Worm (Caenorhabditis elegans): ENCODE results near the gene F57C12.2.

F57C12.2 gene

DNA sequence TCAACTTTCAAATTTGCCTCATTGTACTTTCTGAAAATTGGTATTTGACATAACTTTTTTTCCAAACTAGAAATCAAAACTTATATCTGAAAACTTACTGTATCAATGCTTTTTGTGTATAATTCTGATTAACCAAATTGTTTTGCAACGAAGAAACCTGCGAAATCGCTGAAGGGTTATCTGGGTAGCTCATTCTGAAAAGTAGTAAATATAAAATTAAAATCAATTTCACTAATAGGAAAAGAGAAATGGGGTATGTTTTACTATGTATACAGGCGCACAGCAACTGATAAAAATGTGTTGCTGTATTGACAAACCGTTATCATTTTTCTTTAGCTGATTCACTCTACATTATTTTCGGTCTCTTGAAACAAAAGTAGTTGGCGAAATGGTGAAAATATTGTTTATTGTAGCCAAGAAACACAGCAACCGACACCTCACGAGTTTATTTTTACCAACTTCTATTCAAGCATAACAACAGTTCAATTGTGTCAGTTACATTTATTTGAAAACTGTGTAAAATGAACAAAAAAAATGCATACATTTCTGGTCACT lies at the start of gene F57C12.2:
F57C12.2 (minus strand) TSS at position 218 of the 555 bp plus-strand sequence.
- TF ChIP-seq F13C5.2 (tag; optimal IDR thresholded peaks at IDR 0.05), result no peak
- no peak for TF ChIP-seq ets-7 (tag; optimal IDR thresholded peaks at IDR 0.05)
- no peak for TF ChIP-seq tra-4 (tag; optimal IDR thresholded peaks at IDR 0.05)
- no peak for TF ChIP-seq scrt-1 (GFP tag; IDR thresholded peaks at IDR 0.05)

DNA sequence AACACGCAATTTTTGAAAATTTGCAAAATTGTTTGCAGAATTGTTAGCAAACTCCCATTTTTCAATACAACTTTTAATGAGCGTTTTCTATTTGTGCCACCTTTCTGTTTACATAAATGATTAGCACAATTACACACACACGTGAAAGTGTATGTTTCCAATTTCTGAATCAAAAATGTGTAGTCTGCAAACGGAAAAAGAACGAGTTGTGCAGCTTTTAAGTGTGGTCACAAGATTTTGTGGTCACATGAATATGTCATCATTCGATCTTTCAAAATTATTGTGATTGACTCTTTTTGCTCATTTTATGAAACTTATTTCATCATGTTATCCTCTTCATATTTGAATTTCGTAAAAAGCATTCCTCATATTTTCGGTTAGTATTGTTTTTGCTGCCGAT lies 49.5 kb upstream of the F57C12.2 start:
- TF ChIP-seq aly-1 (tag; optimal IDR thresholded peaks at IDR 0.05) (no peak), tbx-11 (GFP tag; IDR thresholded peaks at IDR 0.05) (no peak), tbx-37 (GFP tag; conservative IDR thresholded peaks at IDR 0.05) (no peak), hmg-4 (GFP tag; optimal IDR thresholded peaks at IDR 0.05) (no peak), ceh-36 (tag; optimal IDR thresholded peaks at IDR 0.05) (no peak), flt-1 (GFP tag; IDR thresholded peaks at IDR 0.05) (no peak), ceh-13 (GFP tag; optimal IDR thresholded peaks at IDR 0.05) (no peak)

DNA sequence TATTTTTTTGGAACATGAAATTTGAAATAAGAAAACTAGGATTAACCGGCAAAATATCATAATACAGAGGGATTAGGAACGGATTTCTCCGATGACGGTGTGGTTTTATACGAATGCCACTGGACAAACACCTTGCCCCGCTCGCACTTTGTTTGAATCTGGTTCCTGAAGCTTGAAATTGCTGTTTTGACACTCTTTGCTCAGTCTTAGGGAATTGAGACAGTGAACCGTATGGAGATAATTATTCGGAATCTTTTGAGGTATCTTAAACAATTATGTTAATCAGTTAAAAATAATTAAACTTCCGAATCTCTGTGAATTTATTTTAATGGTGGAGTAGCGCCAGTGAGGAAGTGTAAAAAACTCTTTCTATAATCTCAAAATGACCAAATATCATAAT lies 48.3 kb upstream of the F57C12.2 start, which contains the start of gene F13C5.3:
F13C5.3 (minus strand) TSS at position 101 of the 400 bp plus-strand sequence.
- no peak for TF ChIP-seq aly-1 (tag; optimal IDR thresholded peaks at IDR 0.05)
- TF ChIP-seq tbx-11 (GFP tag; IDR thresholded peaks at IDR 0.05), result no peak
- TF ChIP-seq tbx-37 (GFP tag; conservative IDR thresholded peaks at IDR 0.05), result no peak
- TF ChIP-seq ets-7 (tag; optimal IDR thresholded peaks at IDR 0.05), result no peak
- TF ChIP-seq ceh-36 (tag; optimal IDR thresholded peaks at IDR 0.05), result peak; percentile 41
- TF ChIP-seq sea-1 (GFP tag; conservative IDR thresholded peaks at IDR 0.05), result no peak

DNA sequence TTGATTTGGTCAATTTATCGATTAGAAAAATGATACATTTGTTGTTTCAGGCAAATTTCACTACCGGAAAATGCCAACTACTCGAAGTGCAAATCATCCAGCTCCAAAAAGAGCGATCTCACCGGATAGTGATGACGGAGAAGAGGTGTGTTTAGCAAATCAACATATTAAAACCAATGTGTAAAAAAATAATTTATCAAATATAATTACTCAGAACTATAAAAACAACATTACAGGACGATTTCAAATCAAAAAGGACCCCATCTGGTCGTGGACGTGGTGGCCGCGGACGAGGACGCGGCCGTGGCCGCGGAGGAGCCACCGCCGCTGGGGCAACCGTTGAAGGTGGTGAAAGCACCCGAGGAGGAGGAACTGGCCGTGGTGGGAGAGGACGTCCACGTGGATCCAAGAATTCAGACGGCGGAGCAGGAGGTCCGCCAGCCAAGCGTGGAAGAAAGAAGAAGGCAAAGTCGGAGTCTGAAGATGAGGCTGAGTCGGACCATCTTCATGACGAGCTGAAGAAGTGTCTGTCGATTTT lies 42.8 kb upstream of the F57C12.2 start, which contains the start of gene F13C5.2:
F13C5.2 (plus strand) TSS at position 51 of the 538 bp plus-strand sequence.
- TF ChIP-seq scrt-1 (GFP tag; IDR thresholded peaks at IDR 0.05), result no peak
- TF ChIP-seq ceh-13 (GFP tag; optimal IDR thresholded peaks at IDR 0.05), result no peak
- TF ChIP-seq tbx-37 (GFP tag; conservative IDR thresholded peaks at IDR 0.05), result no peak

DNA sequence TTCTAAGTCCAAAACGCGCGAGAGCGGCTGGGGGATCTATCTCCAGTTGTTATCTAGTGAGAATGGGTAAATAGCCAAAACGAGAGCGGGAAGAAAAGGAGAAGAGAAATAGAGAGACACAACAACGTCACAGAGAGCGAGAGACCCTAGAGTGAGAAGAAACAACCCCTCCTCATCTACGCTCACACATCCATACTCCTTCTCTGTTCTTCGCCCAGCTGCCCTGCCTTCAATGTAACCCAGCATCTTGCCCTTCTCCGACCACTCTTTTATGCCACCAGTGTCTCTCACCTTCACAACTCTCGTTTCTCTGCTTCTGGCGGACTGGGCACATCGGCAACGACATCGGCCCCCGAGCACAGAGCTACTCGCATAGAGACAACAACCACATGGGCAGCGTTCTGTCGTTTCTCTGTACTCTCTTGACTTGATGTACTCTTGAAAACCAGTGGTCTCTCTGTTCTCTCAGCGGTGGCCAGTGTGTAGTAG lies 42.1 kb upstream of the F57C12.2 start:
- TF ChIP-seq hnd-1 (tag; optimal IDR thresholded peaks at IDR 0.05) (no peak), pes-1 (GFP tag; IDR thresholded peaks at IDR 0.05) (0 out of 2 replicates have a peak, but pooled peaks have one; percentile 25), ceh-36 (tag; optimal IDR thresholded peaks at IDR 0.05) (no peak), F13C5.2 (tag; optimal IDR thresholded peaks at IDR 0.05) (peak; percentile 99), hmg-4 (GFP tag; optimal IDR thresholded peaks at IDR 0.05) (peak; percentile 96), flt-1 (GFP tag; IDR thresholded peaks at IDR 0.05) (no peak), B0310.2 (tag; optimal IDR thresholded peaks at IDR 0.05) (no peak), tra-4 (tag; optimal IDR thresholded peaks at IDR 0.05) (no peak), hmbx-1 (tag; optimal IDR thresholded peaks at IDR 0.05) (no peak), aly-1 (tag; optimal IDR thresholded peaks at IDR 0.05) (peak; percentile 78), ets-7 (tag; optimal IDR thresholded peaks at IDR 0.05) (no peak), tbx-37 (GFP tag; conservative IDR thresholded peaks at IDR 0.05) (no peak), scrt-1 (GFP tag; IDR thresholded peaks at IDR 0.05) (peak; percentile 50; the same call in 1 of the 2 replicates), tbx-11 (GFP tag; IDR thresholded peaks at IDR 0.05) (no peak), ama-1 (optimal IDR thresholded peaks at IDR 0.05) (no peak), ceh-13 (GFP tag; optimal IDR thresholded peaks at IDR 0.05) (no peak), sea-1 (GFP tag; conservative IDR thresholded peaks at IDR 0.05) (no peak)

DNA sequence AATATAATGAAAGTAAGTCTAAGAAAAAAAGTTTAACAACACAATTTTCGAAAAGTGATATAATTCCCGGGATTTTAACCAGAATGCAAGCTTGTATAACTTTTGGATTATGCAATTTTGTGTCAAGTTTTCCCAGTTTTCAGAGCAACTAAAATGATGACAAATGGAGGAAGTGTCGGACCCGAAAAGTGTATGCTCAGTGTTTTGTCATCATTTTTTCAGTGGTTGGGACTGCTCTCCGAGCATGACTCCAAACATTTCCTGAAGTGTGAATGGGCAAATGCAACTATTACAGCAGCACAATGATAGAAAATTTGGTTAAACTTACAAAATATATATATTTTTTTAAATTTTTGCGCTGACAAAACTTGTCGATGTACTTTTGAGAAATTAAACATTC lies 39.9 kb upstream of the F57C12.2 start:
- TF ChIP-seq F13C5.2 (tag; optimal IDR thresholded peaks at IDR 0.05), result no peak
- TF ChIP-seq pes-1 (GFP tag; IDR thresholded peaks at IDR 0.05), result no peak
- no peak for TF ChIP-seq flt-1 (GFP tag; IDR thresholded peaks at IDR 0.05)
- no peak for TF ChIP-seq tra-4 (tag; optimal IDR thresholded peaks at IDR 0.05)
- TF ChIP-seq ceh-36 (tag; optimal IDR thresholded peaks at IDR 0.05), result no peak
- no peak for TF ChIP-seq hmg-4 (GFP tag; optimal IDR thresholded peaks at IDR 0.05)
- TF ChIP-seq tbx-11 (GFP tag; IDR thresholded peaks at IDR 0.05), result no peak

DNA sequence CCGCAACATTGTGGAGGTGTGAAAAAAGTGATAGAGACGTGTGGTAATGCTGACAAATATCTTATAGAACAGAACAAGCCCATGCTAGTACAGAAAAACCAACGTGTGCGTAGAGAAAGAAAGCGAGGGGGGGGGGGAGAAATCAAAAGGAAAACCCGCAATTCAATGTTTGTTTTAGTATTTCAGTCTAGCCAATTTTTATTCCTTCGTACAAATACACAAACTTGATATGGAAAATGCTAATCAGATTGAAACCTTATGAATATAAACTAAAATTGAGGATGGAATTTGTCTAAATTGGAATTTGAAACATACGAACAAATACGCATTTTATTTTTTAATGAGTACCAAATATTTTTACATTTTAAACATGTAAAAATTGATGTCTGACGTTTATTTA lies 36.6 kb upstream of the F57C12.2 start, which contains the start of gene mrp-1:
mrp-1 (minus strand) TSS at position 101 of the 400 bp plus-strand sequence.
- TF ChIP-seq aly-1 (tag; optimal IDR thresholded peaks at IDR 0.05) (no peak), F13C5.2 (tag; optimal IDR thresholded peaks at IDR 0.05) (no peak), tbx-11 (GFP tag; IDR thresholded peaks at IDR 0.05) (no peak), sea-1 (GFP tag; conservative IDR thresholded peaks at IDR 0.05) (no peak), flt-1 (GFP tag; IDR thresholded peaks at IDR 0.05) (no peak), tra-4 (tag; optimal IDR thresholded peaks at IDR 0.05) (no peak), ceh-36 (tag; optimal IDR thresholded peaks at IDR 0.05) (no peak), hnd-1 (tag; optimal IDR thresholded peaks at IDR 0.05) (no peak), hmg-4 (GFP tag; optimal IDR thresholded peaks at IDR 0.05) (no peak), ceh-13 (GFP tag; optimal IDR thresholded peaks at IDR 0.05) (no peak), B0310.2 (tag; optimal IDR thresholded peaks at IDR 0.05) (no peak), ets-7 (tag; optimal IDR thresholded peaks at IDR 0.05) (no peak), tbx-37 (GFP tag; conservative IDR thresholded peaks at IDR 0.05) (no peak), scrt-1 (GFP tag; IDR thresholded peaks at IDR 0.05) (no peak), ama-1 (optimal IDR thresholded peaks at IDR 0.05) (no peak), pes-1 (GFP tag; IDR thresholded peaks at IDR 0.05) (no peak), hmbx-1 (tag; optimal IDR thresholded peaks at IDR 0.05) (no peak)

DNA sequence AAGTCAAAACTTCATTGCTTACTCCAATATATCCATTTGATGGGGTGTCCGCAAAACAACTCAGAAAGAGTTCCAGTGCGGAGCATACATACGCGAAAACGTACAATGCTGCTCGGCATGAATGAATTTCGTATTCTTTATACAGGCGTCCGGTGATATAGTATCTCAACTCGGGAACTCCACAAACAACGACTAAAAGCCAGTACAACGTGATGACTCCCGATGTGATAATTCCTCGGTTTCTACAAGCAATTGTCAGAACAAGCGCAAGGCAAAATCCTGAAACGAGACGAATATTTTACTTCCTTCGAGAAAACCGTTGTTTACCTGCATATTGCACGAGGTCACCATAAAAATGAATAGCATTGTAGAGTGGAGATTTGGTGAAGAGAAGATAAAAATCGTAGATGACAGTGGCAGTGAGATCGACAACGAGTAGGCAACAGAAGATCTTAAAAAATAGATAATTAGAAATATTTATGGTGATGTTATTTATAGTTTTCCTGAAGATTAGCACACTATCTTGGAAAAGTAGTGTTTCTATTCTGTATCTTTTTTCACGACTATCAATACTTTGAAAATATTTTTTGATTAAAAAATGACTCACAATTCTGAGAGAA lies 34.5 kb upstream of the F57C12.2 start:
- no peak for TF ChIP-seq flt-1 (GFP tag; IDR thresholded peaks at IDR 0.05)
- no peak for TF ChIP-seq hnd-1 (tag; optimal IDR thresholded peaks at IDR 0.05)
- TF ChIP-seq pes-1 (GFP tag; IDR thresholded peaks at IDR 0.05), result no peak
- no peak for TF ChIP-seq hmg-4 (GFP tag; optimal IDR thresholded peaks at IDR 0.05)
- no peak for TF ChIP-seq F13C5.2 (tag; optimal IDR thresholded peaks at IDR 0.05)
- no peak for TF ChIP-seq tra-4 (tag; optimal IDR thresholded peaks at IDR 0.05)
- TF ChIP-seq ama-1 (optimal IDR thresholded peaks at IDR 0.05), result no peak
